Worm (Caenorhabditis elegans) whole organism, late embryonic: ENCODE data around the gene bas-1.
A peak's percentile ranks its signal among the peaks of the same experiment; 100 is the strongest.

Experiments used
- C08G9.2 ChIP-seq: sonication (generic microtip); optimal IDR thresholded peaks from 2 replicates; lab custom pipeline; 2016; ENCODE audit warnings: mild to moderate bottlenecking, missing genetic modification characterization, moderate library complexity, missing compliant biosample characterization
- C38D4.7 ChIP-seq: fragments of 200-800 bp; sonication (Bioruptor generic); optimal IDR thresholded peaks from 2 replicates; lab custom pipeline; 2018; ENCODE audit warnings: mild to moderate bottlenecking, missing genetic modification characterization, moderate library complexity, missing compliant biosample characterization
- F13H6.1 ChIP-seq: sonication (generic microtip); optimal IDR thresholded peaks from 2 replicates; lab custom pipeline; 2016; ENCODE audit warnings: missing genetic modification characterization, missing compliant biosample characterization
- K02D7.2 ChIP-seq: sonication (generic microtip); optimal IDR thresholded peaks from 2 replicates; lab custom pipeline; 2017; ENCODE audit warnings: mild to moderate bottlenecking, missing genetic modification characterization, missing compliant biosample characterization
- K09A11.1 ChIP-seq: sonication (generic microtip); optimal IDR thresholded peaks from 2 replicates; lab custom pipeline; 2017; ENCODE audit warnings: antibody characterized with exemption, mild to moderate bottlenecking, missing genetic modification characterization, missing compliant biosample characterization; ENCODE audit not compliant: insufficient read depth
- T23F11.4 ChIP-seq: fragments of 200-800 bp; sonication (Bioruptor generic); optimal IDR thresholded peaks from 2 replicates; lab custom pipeline; 2018; ENCODE audit warnings: mild to moderate bottlenecking, missing genetic modification characterization, missing compliant biosample characterization
- ahr-1 ChIP-seq: sonication (generic microtip); optimal IDR thresholded peaks from 2 replicates; lab custom pipeline; 2016; ENCODE audit warnings: missing genetic modification characterization, missing compliant biosample characterization
- ceh-14 ChIP-seq: sonication (generic microtip); optimal IDR thresholded peaks from 2 replicates; lab custom pipeline; 2016; ENCODE audit warnings: missing genotype, missing genetic modification characterization, missing compliant biosample characterization
- ceh-19 ChIP-seq: fragments of 200-800 bp; sonication (Bioruptor generic); optimal IDR thresholded peaks from 2 replicates; lab custom pipeline; 2018; ENCODE audit warnings: mild to moderate bottlenecking, missing genetic modification characterization, missing compliant biosample characterization
- ceh-2 ChIP-seq: sonication (generic microtip); optimal IDR thresholded peaks from 2 replicates; lab custom pipeline; 2016; ENCODE audit warnings: missing genotype, missing genetic modification characterization, missing compliant biosample characterization
- ceh-22 ChIP-seq: sonication (generic microtip); optimal IDR thresholded peaks from 2 replicates; lab custom pipeline; 2017; ENCODE audit warnings: missing biosample characterization, missing genetic modification characterization
- ceh-24 ChIP-seq: sonication (generic microtip); optimal IDR thresholded peaks from 2 replicates; lab custom pipeline; 2016; ENCODE audit warnings: mild to moderate bottlenecking, missing genetic modification characterization, missing compliant biosample characterization
- ceh-30 ChIP-seq: fragments of 150-350 bp; optimal IDR thresholded peaks from 2 replicates; lab custom pipeline; 2014; ENCODE audit warnings: missing biosample characterization, missing genetic modification characterization
- ceh-31 ChIP-seq: sonication (generic microtip); optimal IDR thresholded peaks from 2 replicates; lab custom pipeline; 2016; ENCODE audit warnings: missing genetic modification characterization, missing compliant biosample characterization
- ceh-34 ChIP-seq: sonication (generic microtip); optimal IDR thresholded peaks from 2 replicates; lab custom pipeline; 2016; ENCODE audit warnings: mild to moderate bottlenecking, missing genetic modification characterization, missing compliant biosample characterization
- ceh-45 ChIP-seq: fragments of 200-800 bp; sonication (Bioruptor generic); IDR thresholded peaks from 2 replicates; pipeline ENCODE4 v1.3.6; 2022; ENCODE audit warnings: missing genetic modification reagents, missing genetic modification characterization, missing compliant biosample characterization
- dve-1 ChIP-seq: sonication (generic microtip); optimal IDR thresholded peaks from 2 replicates; lab custom pipeline; 2017; ENCODE audit warnings: antibody characterized with exemption, mild to moderate bottlenecking, missing genetic modification characterization, missing compliant biosample characterization
- elt-2 ChIP-seq: sonication (generic microtip); optimal IDR thresholded peaks from 2 replicates; lab custom pipeline; 2016; ENCODE audit warnings: missing genetic modification reagents, missing genetic modification characterization, missing compliant biosample characterization
- ets-4 ChIP-seq: sonication (generic microtip); optimal IDR thresholded peaks from 2 replicates; lab custom pipeline; 2016; ENCODE audit warnings: missing genetic modification characterization, missing compliant biosample characterization
- fkh-6 ChIP-seq: sonication (generic microtip); optimal IDR thresholded peaks from 2 replicates; lab custom pipeline; 2016; ENCODE audit warnings: missing genetic modification characterization, missing compliant biosample characterization
- gmeb-2 ChIP-seq: sonication (generic microtip); optimal IDR thresholded peaks from 2 replicates; lab custom pipeline; 2016; ENCODE audit warnings: missing genetic modification characterization, inconsistent platforms, missing compliant biosample characterization
- hlh-13 ChIP-seq: fragments of 200-800 bp; sonication (Bioruptor generic); optimal IDR thresholded peaks from 2 replicates; lab custom pipeline; 2018; ENCODE audit warnings: mild to moderate bottlenecking, missing genetic modification characterization, missing compliant biosample characterization
- hlh-30 ChIP-seq: sonication (generic microtip); optimal IDR thresholded peaks from 2 replicates; lab custom pipeline; 2017; ENCODE audit warnings: antibody characterized with exemption, missing genetic modification characterization, missing compliant biosample characterization; ENCODE audit not compliant: insufficient read depth
- hlh-6 ChIP-seq: sonication (generic microtip); optimal IDR thresholded peaks from 2 replicates; lab custom pipeline; 2016; ENCODE audit warnings: missing genotype, missing genetic modification characterization, missing compliant biosample characterization
- hlh-8 ChIP-seq: sonication (generic microtip); optimal IDR thresholded peaks from 2 replicates; lab custom pipeline; 2016; ENCODE audit warnings: missing genotype, missing genetic modification characterization, missing compliant biosample characterization
- lin-11 ChIP-seq: fragments of 200-800 bp; sonication (Bioruptor generic); optimal IDR thresholded peaks from 2 replicates; lab custom pipeline; 2018; ENCODE audit warnings: mild to moderate bottlenecking, missing genetic modification characterization, missing compliant biosample characterization
- madf-2 ChIP-seq: sonication (generic microtip); optimal IDR thresholded peaks from 2 replicates; lab custom pipeline; 2017; ENCODE audit warnings: missing genetic modification characterization, missing compliant biosample characterization
- mec-3 ChIP-seq: sonication (generic microtip); optimal IDR thresholded peaks from 2 replicates; lab custom pipeline; 2016; ENCODE audit warnings: borderline replicate concordance, missing genetic modification characterization, missing compliant biosample characterization
- nfya-1 ChIP-seq: sonication (generic microtip); optimal IDR thresholded peaks from 2 replicates; lab custom pipeline; 2017; ENCODE audit warnings: missing genetic modification characterization, mild to moderate bottlenecking, missing compliant biosample characterization, antibody characterized with exemption, moderate library complexity
- nhr-232 ChIP-seq: sonication (generic microtip); optimal IDR thresholded peaks from 2 replicates; lab custom pipeline; 2016; ENCODE audit warnings: missing genetic modification characterization, missing compliant biosample characterization
- odd-2 ChIP-seq: sonication (generic microtip); optimal IDR thresholded peaks from 2 replicates; lab custom pipeline; 2017; ENCODE audit warnings: antibody characterized with exemption, mild to moderate bottlenecking, missing genetic modification characterization, missing compliant biosample characterization
- pag-3 ChIP-seq: sonication (generic microtip); optimal IDR thresholded peaks from 2 replicates; lab custom pipeline; 2016; ENCODE audit warnings: missing compliant biosample characterization, missing genetic modification characterization, borderline replicate concordance
- pax-1 ChIP-seq: fragments of 150-350 bp; optimal IDR thresholded peaks from 2 replicates; lab custom pipeline; 2014; ENCODE audit warnings: missing biosample characterization, missing genetic modification characterization
- pha-2 ChIP-seq: sonication (generic microtip); optimal IDR thresholded peaks from 2 replicates; lab custom pipeline; 2017; ENCODE audit warnings: mild to moderate bottlenecking, missing genetic modification characterization, missing compliant biosample characterization
- pros-1 ChIP-seq: fragments of 150-350 bp; optimal IDR thresholded peaks from 2 replicates; lab custom pipeline; 2014; ENCODE audit warnings: missing biosample characterization, missing genetic modification reagents, missing genetic modification characterization
- rnt-1 ChIP-seq: sonication (generic microtip); optimal IDR thresholded peaks from 2 replicates; lab custom pipeline; 2016; ENCODE audit warnings: missing genetic modification characterization, missing compliant biosample characterization
- sdc-2 ChIP-seq: sonication (generic microtip); optimal IDR thresholded peaks from 2 replicates; lab custom pipeline; 2016; ENCODE audit warnings: missing genotype, missing genetic modification characterization, missing compliant biosample characterization
- sox-2 ChIP-seq: fragments of 200-800 bp; sonication (Bioruptor generic); IDR thresholded peaks from 2 replicates; pipeline ENCODE4 v1.3.6; 2022; ENCODE audit warnings: missing genetic modification reagents, missing genetic modification characterization, missing compliant biosample characterization
- sox-4 ChIP-seq: sonication (generic microtip); optimal IDR thresholded peaks from 2 replicates; lab custom pipeline; 2017; ENCODE audit warnings: mild to moderate bottlenecking, missing genetic modification characterization, inconsistent platforms, missing compliant biosample characterization
- syd-9 ChIP-seq: sonication (generic microtip); optimal IDR thresholded peaks from 2 replicates; lab custom pipeline; 2016; ENCODE audit warnings: mild to moderate bottlenecking, missing genetic modification characterization, moderate library complexity, missing compliant biosample characterization
- tbx-2 ChIP-seq: sonication (generic microtip); optimal IDR thresholded peaks from 2 replicates; lab custom pipeline; 2016; ENCODE audit warnings: missing genetic modification characterization, missing compliant biosample characterization
- tbx-7 ChIP-seq: sonication (generic microtip); optimal IDR thresholded peaks from 2 replicates; lab custom pipeline; 2016; ENCODE audit warnings: missing genotype, missing genetic modification characterization, missing compliant biosample characterization
- ttx-3 ChIP-seq: sonication (generic microtip); optimal IDR thresholded peaks from 2 replicates; lab custom pipeline; 2016; ENCODE audit warnings: missing genetic modification reagents, missing genetic modification characterization, missing compliant biosample characterization
- unc-3 ChIP-seq, 2 experiments: fragments of 200-800 bp in 1 of 2; sonication (Bioruptor generic) in 1 of 2; sonication (generic microtip) in 1 of 2; conservative IDR thresholded peaks in 1 of 2; optimal IDR thresholded peaks in 1 of 2; 2 replicates each; pipeline versions ENCODE4 v1.3.6 to Lab custom; 2016 to 2022; ENCODE audit warnings: missing compliant biosample characterization in 2 of 2, missing genetic modification characterization in 2 of 2, missing genetic modification reagents in 1 of 2
- unc-42 ChIP-seq: sonication (generic microtip); optimal IDR thresholded peaks from 2 replicates; lab custom pipeline; 2016; ENCODE audit warnings: missing genotype, missing genetic modification characterization, missing compliant biosample characterization
- unc-55 ChIP-seq: sonication (generic microtip); optimal IDR thresholded peaks from 2 replicates; lab custom pipeline; 2017; ENCODE audit warnings: missing biosample characterization, missing genetic modification reagents, missing genetic modification characterization
- unc-86 ChIP-seq: sonication (generic microtip); optimal IDR thresholded peaks from 2 replicates; lab custom pipeline; 2016; ENCODE audit warnings: missing genetic modification characterization, missing compliant biosample characterization
- ztf-16 ChIP-seq: sonication (generic microtip); optimal IDR thresholded peaks from 2 replicates; lab custom pipeline; 2017; ENCODE audit warnings: missing genetic modification characterization, missing compliant biosample characterization

bas-1 gene

ce11 chrIII:5601999-5602398 lies 10.1 kb upstream of the bas-1 start (continued):
- TF ChIP-seq tbx-7 (tag; lab: Kevin White, UChicago): peak; percentile 72
- TF ChIP-seq mec-3 (tag; lab: Kevin White, UChicago): peak; percentile 35
- TF ChIP-seq lin-11 (tag; lab: Kevin White, UChicago): peak; percentile 91
- peak; percentile 82 for TF ChIP-seq syd-9 (tag; lab: Kevin White, UChicago)
- peak; percentile 61 for TF ChIP-seq hlh-30
- TF ChIP-seq ztf-16: peak; percentile 92
- peak; percentile 88 for TF ChIP-seq rnt-1
- peak; percentile 82 for TF ChIP-seq ahr-1 (tag; lab: Kevin White, UChicago)
- peak; percentile 90 for TF ChIP-seq C38D4.7
- no peak for TF ChIP-seq ceh-22
- peak; percentile 93 for TF ChIP-seq dve-1 (tag; lab: Kevin White, UChicago)
- peak; percentile 80 for TF ChIP-seq ceh-24
- peak; percentile 91 for TF ChIP-seq T23F11.4 (GFP tag; lab: Kevin White, UChicago)
- peak; percentile 95 for TF ChIP-seq nhr-232
- peak; percentile 91 for TF ChIP-seq sox-4 (tag; lab: Kevin White, UChicago)
- peak; percentile 89 for TF ChIP-seq hlh-13 (GFP tag; lab: Kevin White, UChicago)
- TF ChIP-seq madf-2 (tag; lab: Kevin White, UChicago): peak; percentile 86
- TF ChIP-seq unc-55 (GFP tag; lab: Kevin White, UChicago): no peak
- peak; percentile 80 for TF ChIP-seq K02D7.2 (tag; lab: Kevin White, UChicago)
- peak; percentile 98 for TF ChIP-seq hlh-6 (tag; lab: Kevin White, UChicago)
- peak; percentile 57 for TF ChIP-seq ceh-31 (tag; lab: Kevin White, UChicago)
- TF ChIP-seq gmeb-2 (tag; lab: Kevin White, UChicago): peak; percentile 88
- TF ChIP-seq hlh-8 (tag; lab: Kevin White, UChicago): peak; percentile 71
- peak; percentile 88 for TF ChIP-seq sox-2
- TF ChIP-seq ttx-3 (tag; lab: Kevin White, UChicago): peak; percentile 91
- TF ChIP-seq odd-2 (tag; lab: Kevin White, UChicago): peak; percentile 65
- peak; percentile 87 for TF ChIP-seq sdc-2 (tag; lab: Kevin White, UChicago)
- TF ChIP-seq ceh-30 (tag; lab: Kevin White, UChicago): peak; percentile 10

ce11 chrIII:5603439-5603986 lies 8.6 kb upstream of the bas-1 start, which contains the start of gene madf-11:
Gene madf-11 (minus strand): TSS chrIII:5603489.
- TF ChIP-seq ceh-19 (GFP tag; lab: Kevin White, UChicago) (peak; percentile 29), pax-1 (tag; lab: Kevin White, UChicago) (peak; percentile 3), fkh-6 (peak; percentile 21), hlh-8 (tag; lab: Kevin White, UChicago) (peak; percentile 67), ahr-1 (tag; lab: Kevin White, UChicago) (no peak), pros-1 (tag; lab: Kevin White, UChicago) (no peak), unc-3 (GFP tag; conservative IDR thresholded peaks at IDR 0.05; lab: Robert Waterston, UW) (no peak), unc-3 (tag; optimal IDR thresholded peaks at IDR 0.05; lab: Kevin White, UChicago) (no peak), ceh-31 (tag; lab: Kevin White, UChicago) (peak; percentile 94), mec-3 (tag; lab: Kevin White, UChicago) (peak; percentile 82), K09A11.1 (tag; lab: Kevin White, UChicago) (no peak), ceh-2 (tag; lab: Kevin White, UChicago) (peak; percentile 82), ceh-45 (no peak), ceh-34 (tag; lab: Kevin White, UChicago) (peak; percentile 26), T23F11.4 (GFP tag; lab: Kevin White, UChicago) (no peak), C08G9.2 (tag; lab: Kevin White, UChicago) (peak; percentile 88), ets-4 (tag; lab: Kevin White, UChicago) (peak; percentile 98), pag-3 (tag; lab: Kevin White, UChicago) (no peak), hlh-6 (tag; lab: Kevin White, UChicago) (peak; percentile 49), rnt-1 (peak; percentile 74), elt-2 (peak; percentile 36), pha-2 (tag; lab: Kevin White, UChicago) (peak; percentile 21), sdc-2 (tag; lab: Kevin White, UChicago) (peak; percentile 17), F13H6.1 (tag; lab: Kevin White, UChicago) (peak; percentile 18), unc-86 (tag; lab: Kevin White, UChicago) (no peak), unc-42 (tag; lab: Kevin White, UChicago) (peak; percentile 67), tbx-2 (peak; percentile 84), nfya-1 (tag; lab: Kevin White, UChicago) (peak; percentile 46), tbx-7 (tag; lab: Kevin White, UChicago) (peak; percentile 70), ceh-14 (tag; lab: Kevin White, UChicago) (peak; percentile 46), hlh-30 (no peak)
